Fruit fly (Drosophila melanogaster): ENCODE measurements around the gene CG17129.
A peak's percentile ranks its signal among the peaks of the same experiment; 100 is the strongest.

The CG17129 gene

DNA sequence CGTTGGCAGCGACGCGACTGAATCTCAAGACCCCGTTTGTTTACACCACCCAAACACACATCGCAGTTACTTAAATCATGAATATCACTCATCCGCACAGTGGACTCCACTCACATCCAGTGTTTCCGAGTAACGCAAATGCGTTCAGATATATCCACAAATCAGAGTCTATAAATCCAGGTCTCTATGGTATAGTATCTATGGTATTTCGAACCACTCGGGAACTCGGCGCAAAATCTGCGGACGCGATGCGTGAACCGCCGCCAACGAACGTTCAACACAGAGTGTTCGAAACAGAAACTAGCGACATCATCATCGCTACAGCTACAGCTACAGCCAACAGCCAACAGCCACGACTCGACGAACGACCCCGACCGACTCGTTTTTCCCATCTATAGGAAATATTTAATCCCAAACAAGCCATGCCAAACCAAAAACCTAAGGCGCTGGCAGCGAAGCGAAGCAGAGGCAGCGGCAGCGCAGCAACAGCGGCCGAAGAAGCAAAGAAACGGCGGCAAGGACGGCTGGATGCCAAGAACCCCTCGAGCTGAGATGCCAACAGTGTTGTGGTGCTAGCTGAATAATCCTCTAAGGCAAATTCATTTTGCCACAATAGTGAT lies 18.7 kb upstream of the CG17129 start, which contains the start of gene CG13894 (continued):
- TF ChIP-seq Bteb2 (GFP tag; optimal IDR thresholded peaks at IDR 0.05) (peak; percentile 37), cad (GFP tag; optimal IDR thresholded peaks at IDR 0.05) (no peak), CG6683 (GFP tag; optimal IDR thresholded peaks at IDR 0.05) (no peak), gro (GFP tag; optimal IDR thresholded peaks at IDR 0.05) (peak; percentile 23), vvl (GFP tag; IDR thresholded peaks at IDR 0.05) (peak; percentile 54)

DNA sequence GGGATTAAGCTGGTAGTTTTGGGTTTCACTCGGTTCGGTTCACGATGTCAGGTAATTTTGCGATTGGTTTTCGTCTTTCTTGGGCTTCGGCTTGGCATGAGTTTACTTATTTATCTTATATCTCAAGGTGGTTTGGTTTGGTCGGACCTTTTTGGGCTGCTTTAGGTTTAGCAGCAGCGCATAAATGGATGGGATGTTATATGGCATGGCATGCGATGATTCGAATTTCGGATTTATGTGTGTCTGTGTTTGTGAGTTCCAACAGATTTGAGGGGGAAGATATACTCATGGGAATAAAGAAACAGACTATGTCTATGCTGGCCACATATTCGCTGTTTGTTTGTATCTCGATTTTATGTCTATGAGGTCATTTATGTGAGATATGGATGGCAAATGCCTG lies 17.6 kb upstream of the CG17129 start:
- TF ChIP-seq cg (GFP tag; optimal IDR thresholded peaks at IDR 0.05) = peak; percentile 31
- TF ChIP-seq CG13894 (tag; optimal IDR thresholded peaks at IDR 0.05) = peak; percentile 100
- peak; percentile 33 for TF ChIP-seq nerfin-1 (tag; optimal IDR thresholded peaks at IDR 0.05)
- TF ChIP-seq CG8290 (GFP tag; optimal IDR thresholded peaks at IDR 0.05) = no peak
- TF ChIP-seq CG8290 (tag; optimal IDR thresholded peaks at IDR 0.05) = peak in 1 of 2 experiments; percentile 38
- no peak for TF ChIP-seq CG17186 (GFP tag; optimal IDR thresholded peaks at IDR 0.05)
- peak; percentile 83 for TF ChIP-seq Deaf1 (tag; optimal IDR thresholded peaks at IDR 0.05)
- TF ChIP-seq CG30020 (tag; optimal IDR thresholded peaks at IDR 0.05) = no peak
- TF ChIP-seq Med (GFP tag) = peak; percentile 32
- peak; percentile 18 for TF ChIP-seq pros (GFP tag; optimal IDR thresholded peaks at IDR 0.05)
- TF ChIP-seq chm (GFP tag; IDR thresholded peaks at IDR 0.05) = peak; percentile 31; the same call in 1 of the 2 replicates
- peak; percentile 86 for TF ChIP-seq CG12769 (tag; optimal IDR thresholded peaks at IDR 0.05)
- TF ChIP-seq CG10431 (GFP tag; optimal IDR thresholded peaks at IDR 0.05) = no peak
- TF ChIP-seq sd (tag; optimal IDR thresholded peaks at IDR 0.05) = peak; percentile 84
- 0 out of 4 replicates have a peak, but pooled peaks have one; percentile 60 for TF ChIP-seq chinmo (GFP tag; IDR thresholded peaks at IDR 0.05; ENCODE audit: partially characterized antibody)
- 0 out of 3 replicates have a peak, but pooled peaks have one; percentile 23 for TF ChIP-seq CG2199 (GFP tag; IDR thresholded peaks at IDR 0.05)
- TF ChIP-seq row (GFP tag; IDR thresholded peaks at IDR 0.05) = 0 out of 3 replicates have a peak, but pooled peaks have one; percentile 5
- no peak for TF ChIP-seq Drgx (GFP tag; IDR thresholded peaks at IDR 0.05)
- no peak for TF ChIP-seq sens-2 (GFP tag; IDR thresholded peaks at IDR 0.05)
- peak; percentile 4 for TF ChIP-seq cad (GFP tag; optimal IDR thresholded peaks at IDR 0.05)
- peak; percentile 1 for TF ChIP-seq CG10543 (GFP tag; optimal IDR thresholded peaks at IDR 0.05)
- TF ChIP-seq Sox102F (GFP tag; optimal IDR thresholded peaks at IDR 0.05) = no peak

DNA sequence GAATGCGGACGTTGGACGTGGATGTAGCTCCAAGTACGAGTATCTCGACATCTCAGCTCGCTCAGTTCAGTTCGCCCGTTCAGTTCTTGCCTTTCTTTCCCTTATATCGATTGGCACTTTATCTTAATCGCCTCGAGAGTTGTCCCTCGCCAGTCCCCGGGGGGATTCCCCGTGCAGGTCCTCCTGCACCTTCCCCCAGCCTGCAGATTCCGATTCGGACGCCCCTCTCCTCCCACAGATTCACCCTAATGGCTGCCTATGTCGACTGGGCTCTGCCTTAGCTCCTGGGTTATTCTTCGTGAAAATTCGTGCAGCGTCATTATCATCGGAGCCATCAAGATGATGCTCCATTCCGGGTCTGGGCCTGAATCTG lies 16.9 kb upstream of the CG17129 start:
- TF ChIP-seq Hmx (GFP tag; optimal IDR thresholded peaks at IDR 0.05) = no peak
- TF ChIP-seq salm (tag; optimal IDR thresholded peaks at IDR 0.05) = no peak
- peak; percentile 36; the same call in 1 of the 2 replicates for TF ChIP-seq onecut (GFP tag; IDR thresholded peaks at IDR 0.05)
- no peak for TF ChIP-seq CG3847 (GFP tag; IDR thresholded peaks at IDR 0.05)
- no peak for TF ChIP-seq ro (GFP tag; IDR thresholded peaks at IDR 0.05)
- TF ChIP-seq crol (GFP tag; IDR thresholded peaks at IDR 0.05) = peak; percentile 64; the same call in 1 of the 2 replicates
- TF ChIP-seq D (optimal IDR thresholded peaks at IDR 0.05) = peak; percentile 80
- TF ChIP-seq D (GFP tag; optimal IDR thresholded peaks at IDR 0.05) = no peak
- TF ChIP-seq CG17361 (GFP tag; IDR thresholded peaks at IDR 0.05) = peak; percentile 5; the same call in 1 of the 3 replicates

DNA sequence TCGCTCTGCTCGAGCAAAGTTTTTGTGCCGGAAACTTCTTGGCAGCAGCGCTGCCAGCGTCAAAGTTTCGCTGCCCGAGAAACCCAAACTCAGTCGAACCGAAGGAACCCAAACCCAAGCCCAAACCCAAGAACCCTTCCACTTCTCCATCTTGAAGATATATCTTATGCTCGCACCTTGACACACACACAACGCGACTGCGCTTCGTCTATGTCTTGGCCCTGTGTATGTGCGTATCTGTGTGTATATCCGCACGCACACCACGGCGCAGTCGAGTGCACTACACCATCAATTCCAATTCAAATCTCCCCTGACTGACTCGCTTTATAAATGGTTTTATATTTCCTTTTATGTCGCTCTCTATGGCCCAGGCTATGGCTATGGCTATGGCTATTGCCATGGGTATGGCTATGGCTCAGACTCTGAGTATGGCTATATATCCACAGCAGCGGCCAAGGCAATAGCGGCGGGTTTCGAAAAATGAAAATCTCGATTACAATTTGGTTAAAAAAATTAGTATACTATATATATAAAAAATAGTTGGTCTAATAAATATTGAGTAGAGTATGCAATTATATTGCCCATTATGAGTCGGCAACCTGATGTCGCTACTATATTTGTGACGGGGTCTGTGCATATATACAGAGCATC lies 16.4 kb upstream of the CG17129 start:
- TF ChIP-seq ash1 (GFP tag; optimal IDR thresholded peaks at IDR 0.05) (peak; percentile 46), D19A (tag; optimal IDR thresholded peaks at IDR 0.05) (peak; percentile 94), toy (GFP tag; IDR thresholded peaks at IDR 0.05) (peak; percentile 92), gsb-n (tag; optimal IDR thresholded peaks at IDR 0.05) (peak; percentile 97), CG17802 (tag; optimal IDR thresholded peaks at IDR 0.05) (peak; percentile 80), CG32772 (GFP tag; IDR thresholded peaks at IDR 0.05) (peak; percentile 94), CG17612 (GFP tag; IDR thresholded peaks at IDR 0.05) (peak; percentile 78), wek (GFP tag; optimal IDR thresholded peaks at IDR 0.05) (peak; percentile 76), Fer3 (tag; optimal IDR thresholded peaks at IDR 0.05) (peak; percentile 96), CG8944 (GFP tag; optimal IDR thresholded peaks at IDR 0.05) (peak; percentile 59), ato (GFP tag; IDR thresholded peaks at IDR 0.05; ENCODE audit: partially characterized antibody) (no peak), cwo (GFP tag; optimal IDR thresholded peaks at IDR 0.05) (peak; percentile 93)
